Fruit fly (Drosophila melanogaster) whole organism, embryonic: ENCODE results near the gene gish.
A peak's percentile ranks its signal among the peaks of the same experiment; 100 is the strongest.

Experiments used
- ATbp ChIP-seq: fragments of 200-800 bp; sonication (Bioruptor generic); optimal IDR thresholded peaks from 2 replicates; lab custom pipeline; 2017; ENCODE audit warnings: missing biosample characterization, mild to moderate bottlenecking, missing genetic modification characterization, missing genetic modification reagents
- Awh ChIP-seq: fragments of 200-800 bp; sonication (Bioruptor generic); IDR thresholded peaks from 2 replicates; pipeline ENCODE4, ENCODE4 v1.3.6; 2022; ENCODE audit warnings: missing biosample characterization, missing genetic modification characterization
- Bgb ChIP-seq: fragments of 200-800 bp; sonication (Bioruptor generic); IDR thresholded peaks from 2 replicates; pipeline ENCODE4 v1.3.6; 2022; ENCODE audit warnings: missing biosample characterization, missing genetic modification characterization; ENCODE audit not compliant: partially characterized antibody
- CG10431 ChIP-seq: fragments of 200-800 bp; sonication (Bioruptor generic); optimal IDR thresholded peaks from 3 replicates; lab custom pipeline; 2018; ENCODE audit warnings: missing biosample characterization, mild to moderate bottlenecking, missing genetic modification characterization
- CG12219 ChIP-seq: fragments of 200-800 bp; sonication (Bioruptor generic); optimal IDR thresholded peaks from 3 replicates; lab custom pipeline; 2018; ENCODE audit warnings: missing biosample characterization, mild to moderate bottlenecking, missing genetic modification characterization
- CG13123 ChIP-seq: fragments of 200-800 bp; sonication (Bioruptor generic); optimal IDR thresholded peaks from 2 replicates; lab custom pipeline; 2016; ENCODE audit warnings: missing biosample characterization, missing genetic modification characterization
- CG1602 ChIP-seq: fragments of 200-800 bp; sonication (Bioruptor generic); optimal IDR thresholded peaks from 3 replicates; lab custom pipeline; 2016; ENCODE audit warnings: missing biosample characterization, missing genetic modification characterization
- CG18619 ChIP-seq: fragments of 200-800 bp; sonication (Bioruptor generic); optimal IDR thresholded peaks from 3 replicates; lab custom pipeline; 2017; ENCODE audit warnings: missing biosample characterization, mild to moderate bottlenecking, missing genetic modification characterization
- CG31365 ChIP-seq: fragments of 200-800 bp; sonication (Bioruptor generic); optimal IDR thresholded peaks from 2 replicates; lab custom pipeline; 2018; ENCODE audit warnings: missing biosample characterization, mild to moderate bottlenecking, missing genetic modification characterization
- CG3281 ChIP-seq: fragments of 200-800 bp; sonication (Bioruptor generic); optimal IDR thresholded peaks from 3 replicates; lab custom pipeline; 2017; ENCODE audit warnings: missing biosample characterization, mild to moderate bottlenecking, missing genetic modification characterization
- CG4282 ChIP-seq: fragments of 200-800 bp; sonication (Bioruptor generic); optimal IDR thresholded peaks from 2 replicates; lab custom pipeline; 2016; ENCODE audit warnings: missing biosample characterization, missing genetic modification characterization
- CG5953 ChIP-seq: fragments of 200-800 bp; sonication (Bioruptor generic); IDR thresholded peaks from 2 replicates; pipeline ENCODE4 v1.3.6; 2022; ENCODE audit warnings: missing biosample characterization, missing genetic modification characterization
- CG6813 ChIP-seq: fragments of 200-800 bp; sonication (Bioruptor generic); optimal IDR thresholded peaks from 2 replicates; lab custom pipeline; 2017; ENCODE audit warnings: missing biosample characterization, missing genetic modification characterization, mild to moderate bottlenecking, moderate library complexity, missing genetic modification reagents
- CG7745 ChIP-seq: fragments of 200-800 bp; sonication (Bioruptor generic); optimal IDR thresholded peaks from 2 replicates; lab custom pipeline; 2018; ENCODE audit warnings: missing biosample characterization, mild to moderate bottlenecking, missing genetic modification characterization, moderate library complexity
- CG8478 ChIP-seq: fragments of >200 bp; optimal IDR thresholded peaks from 2 replicates; lab custom pipeline; 2018
- Dad ChIP-seq: fragments of 200-800 bp; sonication (Bioruptor generic); optimal IDR thresholded peaks from 3 replicates; lab custom pipeline; 2016; ENCODE audit warnings: missing biosample characterization, missing genetic modification characterization
- Dp ChIP-seq: fragments of 200-800 bp; sonication (Bioruptor generic); optimal IDR thresholded peaks from 2 replicates; lab custom pipeline; 2018; ENCODE audit warnings: missing biosample characterization, mild to moderate bottlenecking, missing genetic modification characterization, moderate library complexity
- E2f1 ChIP-seq: fragments of 200-800 bp; sonication (Bioruptor generic); IDR thresholded peaks from 2 replicates; pipeline ENCODE4 v1.3.6; 2022; ENCODE audit warnings: missing biosample characterization, missing genetic modification characterization
- Ets97D ChIP-seq: fragments of 200-800 bp; sonication (Bioruptor generic); optimal IDR thresholded peaks from 3 replicates; lab custom pipeline; 2016; ENCODE audit warnings: missing biosample characterization, missing genetic modification characterization
- Fer3 ChIP-seq: fragments of 200-800 bp; sonication (Bioruptor generic); optimal IDR thresholded peaks from 2 replicates; lab custom pipeline; 2018; ENCODE audit warnings: missing biosample characterization, mild to moderate bottlenecking, missing genetic modification characterization, moderate library complexity
- H2.0 ChIP-seq: fragments of 200-800 bp; sonication (Bioruptor generic); IDR thresholded peaks from 2 replicates; pipeline ENCODE4 v1.3.6; 2022; ENCODE audit warnings: missing biosample characterization, missing genetic modification characterization
- Hey ChIP-seq: fragments of 200-800 bp; sonication (Bioruptor generic); optimal IDR thresholded peaks from 3 replicates; lab custom pipeline; 2018; ENCODE audit warnings: missing biosample characterization, mild to moderate bottlenecking, missing genetic modification characterization
- HmgZ ChIP-seq: fragments of 200-800 bp; sonication (Bioruptor generic); optimal IDR thresholded peaks from 2 replicates; lab custom pipeline; 2018; ENCODE audit warnings: missing biosample characterization, mild to moderate bottlenecking, missing genetic modification characterization
- Hr78 ChIP-seq, 2 experiments: fragments of 200-800 bp in 1 of 2; fragments of >200 bp in 1 of 2; sonication (Bioruptor generic) in 1 of 2; optimal IDR thresholded peaks; 2 replicates each; lab custom pipeline; 2017 to 2019; ENCODE audit warnings: missing biosample characterization in 2 of 2, missing genetic modification characterization in 2 of 2, mild to moderate bottlenecking in 1 of 2, moderate library complexity in 1 of 2
- MTF-1 ChIP-seq: fragments of 200-800 bp; sonication (Bioruptor generic); optimal IDR thresholded peaks from 2 replicates; lab custom pipeline; 2018; ENCODE audit warnings: missing biosample characterization, mild to moderate bottlenecking, missing genetic modification characterization, borderline replicate concordance
- Myb ChIP-seq: fragments of 200-800 bp; sonication (Bioruptor generic); optimal IDR thresholded peaks from 2 replicates; lab custom pipeline; 2016; ENCODE audit warnings: missing biosample characterization, missing genetic modification characterization
- Poxn ChIP-seq: fragments of 200-800 bp; sonication (Bioruptor generic); IDR thresholded peaks from 2 replicates; pipeline ENCODE4 v1.3.6; 2022; ENCODE audit warnings: missing biosample characterization, missing genetic modification characterization
- Ptx1 ChIP-seq: fragments of 200-800 bp; sonication (Bioruptor generic); IDR thresholded peaks from 2 replicates; pipeline ENCODE4 v1.3.6; 2022; ENCODE audit warnings: missing biosample characterization, missing genetic modification characterization
- Scr ChIP-seq: fragments of 200-800 bp; sonication (Bioruptor generic); IDR thresholded peaks from 2 replicates; pipeline ENCODE4 v1.3.6; 2022; ENCODE audit warnings: missing biosample characterization, missing genetic modification characterization; ENCODE audit not compliant: partially characterized antibody
- Vsx1 ChIP-seq: fragments of 200-800 bp; sonication (Bioruptor generic); optimal IDR thresholded peaks from 2 replicates; lab custom pipeline; 2017; ENCODE audit warnings: missing biosample characterization, mild to moderate bottlenecking, missing genetic modification characterization, missing genetic modification reagents
- ac ChIP-seq: fragments of 200-800 bp; sonication (Bioruptor generic); optimal IDR thresholded peaks from 3 replicates; lab custom pipeline; 2017; ENCODE audit warnings: missing biosample characterization, mild to moderate bottlenecking, missing genetic modification characterization
- ap ChIP-seq: fragments of 200-800 bp; sonication (Bioruptor generic); IDR thresholded peaks from 2 replicates; pipeline ENCODE4 v1.3.6; 2022; ENCODE audit warnings: missing biosample characterization, missing genetic modification characterization
- dimm ChIP-seq: fragments of 200-800 bp; sonication (Bioruptor generic); IDR thresholded peaks from 2 replicates; pipeline ENCODE4 v1.3.6; 2022; ENCODE audit warnings: missing biosample characterization, missing genetic modification characterization
- dmrt11E ChIP-seq: fragments of 200-800 bp; sonication (Bioruptor generic); optimal IDR thresholded peaks from 3 replicates; lab custom pipeline; 2018; ENCODE audit warnings: missing biosample characterization, mild to moderate bottlenecking, missing genetic modification characterization, moderate library complexity
- fd64A ChIP-seq: fragments of 200-800 bp; sonication (Bioruptor generic); optimal IDR thresholded peaks from 3 replicates; lab custom pipeline; 2018; ENCODE audit warnings: missing biosample characterization, mild to moderate bottlenecking, missing genetic modification characterization
- gcm2 ChIP-seq: fragments of 200-800 bp; sonication (Bioruptor generic); optimal IDR thresholded peaks from 2 replicates; lab custom pipeline; 2016; ENCODE audit warnings: missing biosample characterization, missing genetic modification characterization
- lbe ChIP-seq: fragments of 200-800 bp; sonication (Bioruptor generic); optimal IDR thresholded peaks from 2 replicates; lab custom pipeline; 2016; ENCODE audit warnings: missing biosample characterization, mild to moderate bottlenecking, missing genetic modification characterization
- lov ChIP-seq, 2 experiments: fragments of 200-800 bp in 1 of 2; fragments of >200 bp in 1 of 2; sonication (Bioruptor generic) in 1 of 2; IDR thresholded peaks in 1 of 2; optimal IDR thresholded peaks in 1 of 2; 2 replicates in 1 of 2; 3 replicates in 1 of 2; pipeline versions ENCODE4 v1.3.6 to Lab custom; 2017 to 2022; ENCODE audit warnings: missing biosample characterization in 1 of 2, missing genetic modification characterization in 1 of 2
- maf-S ChIP-seq: fragments of 200-800 bp; sonication (Bioruptor generic); optimal IDR thresholded peaks from 2 replicates; lab custom pipeline; 2016; ENCODE audit warnings: missing biosample characterization, missing genetic modification characterization
- mld ChIP-seq: fragments of 200-800 bp; sonication (Bioruptor generic); IDR thresholded peaks from 3 replicates; pipeline ENCODE4 v1.3.6; 2022; ENCODE audit warnings: missing biosample characterization, missing genetic modification characterization; ENCODE audit not compliant: partially characterized antibody
- peb ChIP-seq: fragments of 200-800 bp; sonication (Bioruptor generic); IDR thresholded peaks from 2 replicates; pipeline ENCODE4 v1.3.6; 2022; ENCODE audit warnings: missing biosample characterization, missing genetic modification characterization
- phol ChIP-seq: fragments of 200-800 bp; sonication (Bioruptor generic); optimal IDR thresholded peaks from 3 replicates; lab custom pipeline; 2018; ENCODE audit warnings: missing biosample characterization, mild to moderate bottlenecking, missing genetic modification characterization, moderate library complexity
- pzg ChIP-seq: fragments of 200-800 bp; sonication (Bioruptor generic); optimal IDR thresholded peaks from 3 replicates; lab custom pipeline; 2018; ENCODE audit warnings: missing biosample characterization, mild to moderate bottlenecking, missing genetic modification characterization, moderate library complexity
- ro ChIP-seq: fragments of 200-800 bp; sonication (Bioruptor generic); IDR thresholded peaks from 2 replicates; pipeline ENCODE4 v1.3.6; 2022; ENCODE audit warnings: missing biosample characterization, missing genetic modification characterization
- sna ChIP-seq: fragments of 200-800 bp; sonication (Bioruptor generic); IDR thresholded peaks from 2 replicates; pipeline ENCODE4 v1.3.6; 2022; ENCODE audit warnings: missing biosample characterization, missing genetic modification characterization; ENCODE audit not compliant: partially characterized antibody
- stwl ChIP-seq: fragments of 200-800 bp; sonication (Bioruptor generic); optimal IDR thresholded peaks from 3 replicates; lab custom pipeline; 2018; ENCODE audit warnings: missing biosample characterization, mild to moderate bottlenecking, missing genetic modification characterization, moderate library complexity
- tio ChIP-seq: fragments of 200-800 bp; sonication (Bioruptor generic); optimal IDR thresholded peaks from 2 replicates; lab custom pipeline; 2017; ENCODE audit warnings: missing biosample characterization, missing genetic modification characterization, inconsistent platforms
- twi ChIP-seq: fragments of 200-800 bp; optimal IDR thresholded peaks from 2 replicates; lab custom pipeline; 2019; ENCODE audit warnings: missing biosample characterization, mild to moderate bottlenecking, missing genetic modification characterization, moderate library complexity

gish gene

DNA sequence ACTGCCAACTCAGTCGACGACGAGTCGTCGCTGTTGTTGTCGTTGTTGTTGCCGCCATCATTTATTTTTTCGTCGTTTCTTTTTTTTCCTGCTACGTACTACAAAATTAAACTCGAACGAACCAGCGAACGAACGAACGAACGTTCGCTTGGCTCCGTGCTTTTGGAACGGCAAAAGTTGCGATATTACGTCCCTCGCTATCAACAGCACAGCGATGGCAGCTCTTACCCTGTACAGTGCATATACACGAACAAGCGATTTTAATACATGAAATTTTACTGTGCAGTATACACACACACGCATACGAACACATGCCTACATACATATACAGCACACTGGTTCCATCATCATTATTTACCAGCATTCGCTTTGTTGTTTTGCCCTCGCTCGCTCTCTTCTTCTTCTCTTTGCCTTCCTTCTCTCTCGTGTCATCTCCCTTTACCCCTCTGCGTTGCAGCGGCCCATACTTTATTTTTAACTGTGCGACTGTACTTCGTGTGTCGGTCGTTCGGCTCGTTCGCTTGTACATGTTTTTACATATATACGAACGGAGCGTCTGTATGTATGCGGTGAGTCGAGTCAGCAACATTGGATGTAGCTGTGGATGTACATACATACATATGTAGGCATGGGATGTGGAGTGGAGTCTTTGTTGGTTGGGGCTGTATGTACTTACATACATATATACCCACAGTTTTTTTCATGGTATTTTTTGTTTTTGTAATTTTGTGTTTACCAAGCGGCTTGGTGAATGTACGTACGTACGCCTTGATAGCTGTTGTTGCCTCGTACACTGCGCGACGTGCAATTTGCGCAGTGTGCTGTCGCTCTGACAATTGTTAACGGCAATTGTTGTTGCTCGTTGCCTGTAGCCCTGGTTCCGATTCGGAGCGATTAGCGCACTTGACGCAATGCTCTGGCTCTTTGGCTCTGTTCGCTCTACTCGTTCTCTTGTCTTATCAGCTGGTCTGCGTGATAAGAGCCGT is 22.1 kb upstream of the gish start (continued):
- TF ChIP-seq Myb (peak; percentile 32), Vsx1 (GFP tag; lab: Kevin White, UChicago) (peak; percentile 16), CG5953 (GFP tag; lab: Robert Waterston, UW) (no peak), Dp (no peak), ap (GFP tag; lab: Robert Waterston, UW) (no peak), Scr (GFP tag; lab: Robert Waterston, UW) (no peak), lov (optimal IDR thresholded peaks at IDR 0.05; lab: Kevin White, UChicago) (no peak), lov (GFP tag; IDR thresholded peaks at IDR 0.05; lab: Robert Waterston, UW) (no peak), stwl (peak; percentile 30), tio (GFP tag; lab: Kevin White, UChicago) (no peak), CG18619 (GFP tag; lab: Kevin White, UChicago) (peak; percentile 53), MTF-1 (GFP tag; lab: Kevin White, UChicago) (peak; percentile 5), HmgZ (peak; percentile 74), dmrt11E (no peak), CG8478 (lab: Kevin White, UChicago) (peak; percentile 76), CG1602 (GFP tag; lab: Kevin White, UChicago) (no peak), twi (tag; lab: Kevin White, UChicago) (peak; percentile 41), H2.0 (no peak), pzg (peak; percentile 41), mld (GFP tag; lab: Robert Waterston, UW) (no peak), Fer3 (tag; lab: Kevin White, UChicago) (peak; percentile 37), gcm2 (peak; percentile 27), dimm (GFP tag; lab: Robert Waterston, UW) (no peak), phol (peak; percentile 60), Poxn (no peak), ATbp (peak; percentile 34), Bgb (no peak), ac (GFP tag; lab: Kevin White, UChicago) (no peak), peb (GFP tag; lab: Robert Waterston, UW) (no peak), CG3281 (GFP tag; lab: Kevin White, UChicago) (no peak), Dad (GFP tag; lab: Kevin White, UChicago) (no peak), maf-S (GFP tag; lab: Kevin White, UChicago) (peak; percentile 37), CG4282 (peak; percentile 8), Ets97D (GFP tag; lab: Kevin White, UChicago) (peak; percentile 15), CG7745 (tag; lab: Kevin White, UChicago) (no peak), lbe (GFP tag; lab: Kevin White, UChicago) (peak; percentile 63), CG13123 (GFP tag; lab: Kevin White, UChicago) (no peak), Hey (peak; percentile 32), Ptx1 (GFP tag; lab: Robert Waterston, UW) (no peak), ro (GFP tag; lab: Robert Waterston, UW) (no peak), CG12219 (peak; percentile 6), CG10431 (GFP tag; lab: Kevin White, UChicago) (peak; percentile 55), CG6813 (GFP tag; lab: Kevin White, UChicago) (peak; percentile 54), CG31365 (tag; lab: Kevin White, UChicago) (peak; percentile 6), Awh (no peak), sna (GFP tag; lab: Robert Waterston, UW) (no peak), Hr78 (GFP tag; optimal IDR thresholded peaks at IDR 0.05; lab: Kevin White, UChicago) (peak in 1 of 2 experiments; percentile 74), E2f1 (GFP tag; lab: Robert Waterston, UW) (no peak), fd64A (GFP tag; lab: Kevin White, UChicago) (peak; percentile 22)
